Fruit fly (Drosophila melanogaster) whole organism, embryonic: ENCODE results near the gene CG42819.

ENCODE experiments used
- CG1024 ChIP-seq: fragments of 200-800 bp; sonication (Bioruptor generic); IDR thresholded peaks from 2 replicates; pipeline ENCODE4 v1.3.6; 2022; ENCODE audit warnings: missing biosample characterization, missing genetic modification characterization
- CG10543 ChIP-seq: fragments of 200-800 bp; sonication (Bioruptor generic); optimal IDR thresholded peaks from 3 replicates; lab custom pipeline; 2017; ENCODE audit warnings: missing biosample characterization, mild to moderate bottlenecking, missing genetic modification characterization, moderate library complexity
- CG11456 ChIP-seq: fragments of 200-800 bp; sonication (Bioruptor generic); IDR thresholded peaks from 3 replicates; pipeline ENCODE4 v1.3.6; 2022; ENCODE audit warnings: missing biosample characterization, missing genetic modification characterization
- CG11723 ChIP-seq: fragments of 200-800 bp; sonication (Bioruptor generic); optimal IDR thresholded peaks from 2 replicates; lab custom pipeline; 2017; ENCODE audit warnings: missing biosample characterization, mild to moderate bottlenecking, missing genetic modification characterization
- CG13296 ChIP-seq: fragments of 200-800 bp; sonication (Bioruptor generic); optimal IDR thresholded peaks from 3 replicates; lab custom pipeline; 2018; ENCODE audit warnings: missing biosample characterization, mild to moderate bottlenecking, missing genetic modification characterization
- CG15269 ChIP-seq: fragments of 200-800 bp; sonication (Bioruptor generic); optimal IDR thresholded peaks from 2 replicates; lab custom pipeline; 2018; ENCODE audit warnings: missing biosample characterization, mild to moderate bottlenecking, missing genetic modification characterization, moderate library complexity
- CG17359 ChIP-seq: fragments of 200-800 bp; sonication (Bioruptor generic); optimal IDR thresholded peaks from 3 replicates; lab custom pipeline; 2018; ENCODE audit warnings: missing biosample characterization, mild to moderate bottlenecking, missing genetic modification characterization, moderate library complexity
- CG30403 ChIP-seq: fragments of 200-800 bp; sonication (Bioruptor generic); optimal IDR thresholded peaks from 3 replicates; lab custom pipeline; 2016; ENCODE audit warnings: missing biosample characterization, missing genetic modification characterization
- CG31388 ChIP-seq: fragments of 200-800 bp; sonication (Bioruptor generic); optimal IDR thresholded peaks from 2 replicates; lab custom pipeline; 2016; ENCODE audit warnings: missing biosample characterization, missing genetic modification characterization
- CG33557 ChIP-seq: fragments of 200-800 bp; sonication (Bioruptor generic); optimal IDR thresholded peaks from 2 replicates; lab custom pipeline; 2019; ENCODE audit warnings: missing biosample characterization, mild to moderate bottlenecking, missing genetic modification characterization, moderate library complexity
- CG4707 ChIP-seq: fragments of 200-800 bp; sonication (Bioruptor generic); optimal IDR thresholded peaks from 2 replicates; lab custom pipeline; 2018; ENCODE audit warnings: missing biosample characterization, mild to moderate bottlenecking, missing genetic modification characterization, moderate library complexity
- CG7839 ChIP-seq: fragments of 200-800 bp; sonication (Bioruptor generic); optimal IDR thresholded peaks from 3 replicates; lab custom pipeline; 2018; ENCODE audit warnings: missing biosample characterization, mild to moderate bottlenecking, missing genetic modification characterization, moderate library complexity
- CG8281 ChIP-seq: fragments of 200-800 bp; sonication (Bioruptor generic); optimal IDR thresholded peaks from 2 replicates; lab custom pipeline; 2018; ENCODE audit warnings: missing biosample characterization, mild to moderate bottlenecking, missing genetic modification characterization, moderate library complexity
- CG9932 ChIP-seq: fragments of 200-800 bp; sonication (Bioruptor generic); IDR thresholded peaks from 2 replicates; pipeline ENCODE4 v1.3.6; 2022; ENCODE audit warnings: missing biosample characterization, missing genetic modification characterization
- Camta ChIP-seq: fragments of 200-800 bp; sonication (Bioruptor generic); optimal IDR thresholded peaks from 2 replicates; lab custom pipeline; 2016; ENCODE audit warnings: missing biosample characterization, missing genetic modification characterization
- Ets65A ChIP-seq: fragments of 200-800 bp; sonication (Bioruptor generic); peaks from one replicate; lab custom pipeline; 2016; ENCODE audit warnings: missing biosample characterization, missing genetic modification characterization
- Fer1 ChIP-seq: fragments of 200-800 bp; sonication (Bioruptor generic); optimal IDR thresholded peaks from 2 replicates; lab custom pipeline; 2017; ENCODE audit warnings: missing biosample characterization, mild to moderate bottlenecking, missing genetic modification characterization
- HLH3B ChIP-seq: fragments of 200-800 bp; sonication (Bioruptor generic); IDR thresholded peaks from 2 replicates; pipeline ENCODE4 v1.3.6; 2022; ENCODE audit warnings: missing biosample characterization, missing genetic modification characterization
- Med ChIP-seq: fragments of 200-800 bp; sonication (Bioruptor generic); peaks from one replicate; lab custom pipeline; 2016; ENCODE audit warnings: missing biosample characterization, missing genetic modification characterization, mild to moderate bottlenecking, inconsistent platforms, moderate library complexity
- Nf-YA ChIP-seq: fragments of 200-800 bp; sonication (Bioruptor generic); IDR thresholded peaks from 2 replicates; pipeline ENCODE4 v1.3.6; 2022; ENCODE audit warnings: missing biosample characterization, missing genetic modification characterization
- Nf-YB ChIP-seq: fragments of 200-800 bp; sonication (Bioruptor generic); optimal IDR thresholded peaks from 3 replicates; lab custom pipeline; 2019; ENCODE audit warnings: missing biosample characterization, mild to moderate bottlenecking, missing genetic modification characterization, moderate library complexity
- NfI ChIP-seq: fragments of 200-800 bp; sonication (Bioruptor generic); optimal IDR thresholded peaks from 3 replicates; lab custom pipeline; 2018; ENCODE audit warnings: missing biosample characterization, mild to moderate bottlenecking, missing genetic modification characterization, moderate library complexity
- Oli ChIP-seq: fragments of 200-800 bp; sonication (Bioruptor generic); optimal IDR thresholded peaks from 2 replicates; lab custom pipeline; 2018; ENCODE audit warnings: missing biosample characterization, mild to moderate bottlenecking, missing genetic modification characterization, moderate library complexity
- PHDP ChIP-seq: fragments of 200-800 bp; sonication (Bioruptor generic); optimal IDR thresholded peaks from 3 replicates; lab custom pipeline; 2018; ENCODE audit warnings: missing biosample characterization, mild to moderate bottlenecking, missing genetic modification characterization, moderate library complexity
- Pdp1 ChIP-seq, 2 experiments: fragments of 200-800 bp; sonication (Bioruptor generic); optimal IDR thresholded peaks; 3 replicates each; lab custom pipeline; 2016; ENCODE audit warnings: missing biosample characterization in 2 of 2, missing genetic modification characterization in 2 of 2, mild to moderate bottlenecking in 1 of 2, moderate library complexity in 1 of 2
- Poxn ChIP-seq: fragments of 200-800 bp; sonication (Bioruptor generic); IDR thresholded peaks from 2 replicates; pipeline ENCODE4 v1.3.6; 2022; ENCODE audit warnings: missing biosample characterization, missing genetic modification characterization
- Rx ChIP-seq: fragments of 200-800 bp; sonication (Bioruptor generic); IDR thresholded peaks from 2 replicates; pipeline ENCODE4 v1.3.6; 2022; ENCODE audit warnings: missing biosample characterization, missing genetic modification characterization
- bigmax ChIP-seq: fragments of 200-800 bp; sonication (Bioruptor generic); optimal IDR thresholded peaks from 2 replicates; lab custom pipeline; 2018; ENCODE audit warnings: missing biosample characterization, mild to moderate bottlenecking, missing genetic modification characterization
- corto ChIP-seq: fragments of 200-800 bp; sonication (Bioruptor generic); optimal IDR thresholded peaks from 2 replicates; lab custom pipeline; 2016; ENCODE audit warnings: missing biosample characterization, mild to moderate bottlenecking, missing genetic modification characterization, moderate library complexity
- dati ChIP-seq: fragments of 200-800 bp; sonication (Bioruptor generic); IDR thresholded peaks from 2 replicates; pipeline ENCODE4 v1.3.6; 2022; ENCODE audit warnings: missing biosample characterization, missing genetic modification characterization
- dmrt11E ChIP-seq: fragments of 200-800 bp; sonication (Bioruptor generic); optimal IDR thresholded peaks from 3 replicates; lab custom pipeline; 2018; ENCODE audit warnings: missing biosample characterization, mild to moderate bottlenecking, missing genetic modification characterization, moderate library complexity
- fd96Cb ChIP-seq: fragments of 200-800 bp; sonication (Bioruptor generic); optimal IDR thresholded peaks from 2 replicates; lab custom pipeline; 2018; ENCODE audit warnings: missing biosample characterization, mild to moderate bottlenecking, missing genetic modification characterization, moderate library complexity
- grau ChIP-seq: fragments of 200-800 bp; optimal IDR thresholded peaks from 3 replicates; lab custom pipeline; 2019; ENCODE audit warnings: missing biosample characterization, mild to moderate bottlenecking, missing genetic modification characterization, moderate library complexity
- hb ChIP-seq: fragments of 200-800 bp; sonication (Bioruptor generic); IDR thresholded peaks from 3 replicates; pipeline ENCODE4 v1.3.6; 2022; ENCODE audit warnings: missing biosample characterization, missing genetic modification characterization; ENCODE audit not compliant: partially characterized antibody
- kah ChIP-seq: fragments of 200-800 bp; sonication (Bioruptor generic); optimal IDR thresholded peaks from 2 replicates; lab custom pipeline; 2018; ENCODE audit warnings: missing biosample characterization, mild to moderate bottlenecking, missing genetic modification characterization
- kni ChIP-seq: fragments of 200-800 bp; sonication (Bioruptor generic); optimal IDR thresholded peaks from 3 replicates; lab custom pipeline; 2017; ENCODE audit warnings: mild to moderate bottlenecking, missing biosample characterization, missing genetic modification reagents, missing genetic modification characterization
- lola ChIP-seq, 3 experiments: fragments of >200 bp in 2 of 3; fragments of 200-800 bp in 1 of 3; sonication (Bioruptor generic) in 1 of 3; optimal IDR thresholded peaks; 2 replicates each; lab custom pipeline; 2017 to 2019; ENCODE audit warnings: missing biosample characterization in 3 of 3, missing genetic modification characterization in 3 of 3, mild to moderate bottlenecking in 1 of 3, moderate library complexity in 1 of 3
- nau ChIP-seq: fragments of 200-800 bp; sonication (Bioruptor generic); optimal IDR thresholded peaks from 3 replicates; lab custom pipeline; 2017; ENCODE audit warnings: missing biosample characterization, mild to moderate bottlenecking, missing genetic modification characterization, missing genetic modification reagents
- psq ChIP-seq: fragments of 200-800 bp; sonication (Bioruptor generic); optimal IDR thresholded peaks from 2 replicates; lab custom pipeline; 2017; ENCODE audit warnings: missing biosample characterization, missing genetic modification characterization
- repo ChIP-seq: fragments of 200-800 bp; sonication (Bioruptor generic); optimal IDR thresholded peaks from 2 replicates; lab custom pipeline; 2016; ENCODE audit warnings: missing biosample characterization, missing genetic modification characterization
- row ChIP-seq: fragments of 200-800 bp; sonication (Bioruptor generic); IDR thresholded peaks from 3 replicates; pipeline ENCODE4 v1.3.6; 2022; ENCODE audit warnings: missing biosample characterization, missing genetic modification characterization
- run ChIP-seq: fragments of 200-800 bp; sonication (Bioruptor generic); optimal IDR thresholded peaks from 3 replicates; lab custom pipeline; 2018; ENCODE audit warnings: missing biosample characterization, mild to moderate bottlenecking, missing genetic modification characterization
- sd ChIP-seq: fragments of 200-800 bp; sonication (Bioruptor generic); optimal IDR thresholded peaks from 3 replicates; lab custom pipeline; 2018; ENCODE audit warnings: missing biosample characterization, mild to moderate bottlenecking, missing genetic modification characterization, moderate library complexity
- sens ChIP-seq: fragments of 200-800 bp; sonication (Bioruptor generic); peaks from one replicate; lab custom pipeline; 2016; ENCODE audit warnings: missing biosample characterization, missing genetic modification characterization
- sr ChIP-seq: fragments of 200-800 bp; sonication (Bioruptor generic); IDR thresholded peaks from 3 replicates; pipeline ENCODE4 v1.3.6; 2022; ENCODE audit warnings: missing biosample characterization, missing genetic modification characterization
- unpg ChIP-seq: fragments of 200-800 bp; sonication (Bioruptor generic); optimal IDR thresholded peaks from 3 replicates; lab custom pipeline; 2018; ENCODE audit warnings: missing biosample characterization, mild to moderate bottlenecking, missing genetic modification characterization, moderate library complexity
- z ChIP-seq: fragments of 200-800 bp; sonication (Bioruptor generic); IDR thresholded peaks from 3 replicates; pipeline ENCODE4 v1.3.6; 2022; ENCODE audit warnings: missing biosample characterization, missing genetic modification characterization

Gene CG42819

DNA sequence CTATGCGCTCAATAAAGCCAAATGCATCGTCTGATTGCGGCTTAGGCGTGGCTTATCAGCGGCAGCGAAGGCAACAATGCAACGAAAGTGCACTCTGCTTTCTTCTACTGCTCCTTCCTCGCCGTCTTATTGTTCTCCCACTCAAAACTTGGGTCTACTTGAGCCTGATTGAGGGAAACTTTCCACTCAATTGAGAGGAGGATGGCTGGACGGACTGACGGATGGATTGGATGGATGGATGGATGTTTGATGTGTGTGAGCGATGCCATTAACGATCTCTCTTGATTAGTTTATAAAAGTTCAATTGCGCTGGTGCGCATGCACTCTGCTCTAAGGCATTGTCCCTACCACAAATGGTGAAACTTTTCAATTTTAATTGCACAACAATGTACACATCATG is 33.9 kb upstream of the CG42819 start:
- no peak for TF ChIP-seq sr (GFP tag; lab: Robert Waterston, UW)
- TF ChIP-seq Nf-YB = no peak
- peak; percentile 98 for TF ChIP-seq CG8281 (tag; lab: Kevin White, UChicago)
- no peak for TF ChIP-seq dmrt11E
- no peak for TF ChIP-seq CG1024
- no peak for TF ChIP-seq bigmax (GFP tag; lab: Kevin White, UChicago)
- peak; percentile 3 for TF ChIP-seq Ets65A (GFP tag; lab: Kevin White, UChicago)
- peak; percentile 79 for TF ChIP-seq z
- TF ChIP-seq Med (GFP tag; lab: Kevin White, UChicago) = peak; percentile 27
- no peak for TF ChIP-seq unpg
- no peak for TF ChIP-seq kah (GFP tag; lab: Kevin White, UChicago)
- no peak for TF ChIP-seq fd96Cb (tag; lab: Kevin White, UChicago)
- TF ChIP-seq repo (GFP tag; lab: Kevin White, UChicago) = no peak
- no peak for TF ChIP-seq Pdp1 (GFP tag; optimal IDR thresholded peaks at IDR 0.05; lab: Kevin White, UChicago)

DNA sequence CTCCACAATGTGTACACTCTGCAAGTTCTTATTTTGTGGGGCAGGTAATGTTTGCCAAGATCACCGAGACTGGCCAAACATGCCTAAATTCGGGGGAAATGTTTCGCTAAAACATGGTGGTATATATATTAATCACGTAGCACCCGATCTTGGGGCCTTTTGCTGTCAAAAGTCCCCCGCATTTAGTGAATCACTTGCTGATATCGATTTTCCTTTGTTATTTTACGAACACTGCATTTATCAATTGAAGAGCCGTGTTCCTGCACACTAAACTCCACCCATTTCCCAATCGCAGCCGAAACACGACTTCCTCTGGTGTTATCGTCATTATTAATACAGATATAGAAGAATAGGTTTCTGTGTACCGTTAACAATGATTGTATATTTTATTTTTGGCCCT is 32.6 kb upstream of the CG42819 start:
- TF ChIP-seq PHDP (tag; lab: Kevin White, UChicago) = no peak
- no peak for TF ChIP-seq CG11456 (GFP tag; lab: Robert Waterston, UW)
- peak; percentile 58 for TF ChIP-seq kni
- no peak for TF ChIP-seq CG17359
- peak; percentile 44 for TF ChIP-seq sens (GFP tag; lab: Kevin White, UChicago)

DNA sequence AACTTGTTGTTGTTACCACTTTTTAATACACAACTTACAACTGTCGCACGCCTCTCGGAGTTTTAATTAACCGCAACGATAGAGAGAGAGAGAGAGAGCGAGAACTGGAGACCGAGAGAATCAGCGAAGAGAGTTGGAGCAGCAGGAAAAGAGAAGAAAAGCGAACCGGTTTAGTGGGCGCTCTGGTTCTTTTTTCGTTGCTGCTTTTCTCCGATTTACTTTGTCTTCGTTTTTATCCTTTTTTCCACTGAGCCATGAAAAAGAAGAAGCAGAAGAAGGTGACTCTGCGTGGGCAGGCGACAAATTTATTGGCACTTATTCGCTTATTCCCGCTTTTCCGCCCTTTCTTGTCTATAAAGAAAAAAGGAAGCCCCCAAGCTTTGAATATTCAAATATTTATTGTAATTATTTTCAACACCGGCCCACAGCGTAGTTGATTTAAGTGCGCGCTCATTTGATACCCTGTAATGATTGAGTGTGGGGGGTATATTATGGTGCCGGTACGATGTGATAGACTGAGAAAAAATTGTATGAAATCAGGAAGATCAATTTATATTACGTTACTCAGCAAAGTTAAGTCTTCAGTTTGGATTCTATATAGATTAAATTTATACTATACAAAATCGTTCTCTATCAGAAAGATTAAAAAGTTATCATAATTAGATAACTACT is 31.3 kb upstream of the CG42819 start:
- TF ChIP-seq psq (GFP tag; lab: Kevin White, UChicago) = no peak
- TF ChIP-seq CG15269 (tag; lab: Kevin White, UChicago) = peak; percentile 8
- no peak for TF ChIP-seq corto (GFP tag; lab: Kevin White, UChicago)
- no peak for TF ChIP-seq CG33557 (GFP tag; lab: Kevin White, UChicago)
- no peak for TF ChIP-seq CG11723
- TF ChIP-seq grau (tag; lab: Kevin White, UChicago) = peak; percentile 8
- no peak for TF ChIP-seq dati (GFP tag; lab: Robert Waterston, UW)
- TF ChIP-seq hb = no peak
- TF ChIP-seq Fer1 (GFP tag; lab: Kevin White, UChicago) = no peak
- TF ChIP-seq CG7839 (tag; lab: Kevin White, UChicago) = peak; percentile 7
- TF ChIP-seq Oli (tag; lab: Kevin White, UChicago) = peak; percentile 17
- no peak for TF ChIP-seq HLH3B (GFP tag; lab: Robert Waterston, UW)
- no peak for TF ChIP-seq CG13296 (GFP tag; lab: Kevin White, UChicago)
- no peak for TF ChIP-seq CG4707 (GFP tag; lab: Kevin White, UChicago)
- no peak for TF ChIP-seq nau (GFP tag; lab: Kevin White, UChicago)
- TF ChIP-seq run = no peak
- TF ChIP-seq Poxn (GFP tag; lab: Robert Waterston, UW) = no peak
- peak; percentile 11 for TF ChIP-seq PHDP (tag; lab: Kevin White, UChicago)
- no peak for TF ChIP-seq CG31388 (GFP tag; lab: Kevin White, UChicago)
- TF ChIP-seq kni = peak; percentile 10
- TF ChIP-seq Rx = no peak
- TF ChIP-seq lola (GFP tag; optimal IDR thresholded peaks at IDR 0.05; lab: Kevin White, UChicago) = no peak
- TF ChIP-seq NfI = no peak
- peak; percentile 42; the same call in 2 of the 3 replicates for TF ChIP-seq row (GFP tag; lab: Robert Waterston, UW)
- no peak for TF ChIP-seq Camta (GFP tag; lab: Kevin White, UChicago)
- TF ChIP-seq CG10543 (GFP tag; lab: Kevin White, UChicago) = no peak
- TF ChIP-seq CG9932 = peak; percentile 6; the same call in 1 of the 2 replicates
- no peak for TF ChIP-seq sd (tag; lab: Kevin White, UChicago)
- TF ChIP-seq Nf-YA = no peak
- TF ChIP-seq CG30403 (GFP tag; lab: Kevin White, UChicago) = peak; percentile 8
